Worm (Caenorhabditis elegans): ENCODE measurements around the gene srh-41.
"Not testable (repeated sequence)": the region's sequence is repeated elsewhere in the genome, so short reads cannot be mapped to it uniquely, and the experiment has no call there.

The srh-41 gene

ce11 chrII:14287277-14287676, at the start of gene srh-41:
TSS of gene srh-41 (minus strand) at chrII:14287377.
- TF ChIP-seq T22C8.4 (GFP tag; IDR thresholded peaks at IDR 0.05) (no peak), ref-1 (GFP tag; conservative IDR thresholded peaks at IDR 0.05) (no peak), flt-1 (GFP tag; IDR thresholded peaks at IDR 0.05) (no peak), med-1 (GFP tag; optimal IDR thresholded peaks at IDR 0.05; ENCODE audit: insufficient read depth) (no peak), klf-2 (GFP tag; conservative IDR thresholded peaks at IDR 0.05) (no peak), tab-1 (GFP tag; IDR thresholded peaks at IDR 0.05) (no peak), ztf-29 (GFP tag; IDR thresholded peaks at IDR 0.05) (no peak), cog-1 (tag; optimal IDR thresholded peaks at IDR 0.05) (no peak), ztf-23 (GFP tag; IDR thresholded peaks at IDR 0.05) (no peak)

ce11 chrII:14321225-14321624, 34.0 kb upstream of the srh-41 start:
- TF ChIP-seq ref-1 (GFP tag; conservative IDR thresholded peaks at IDR 0.05): no peak
- peak; percentile 41; the same call in 1 of the 2 replicates for TF ChIP-seq ztf-23 (GFP tag; IDR thresholded peaks at IDR 0.05)
- TF ChIP-seq klf-2 (GFP tag; conservative IDR thresholded peaks at IDR 0.05): no peak
- TF ChIP-seq flt-1 (GFP tag; IDR thresholded peaks at IDR 0.05): 0 out of 2 replicates have a peak, but pooled peaks have one; percentile 53

DNA sequence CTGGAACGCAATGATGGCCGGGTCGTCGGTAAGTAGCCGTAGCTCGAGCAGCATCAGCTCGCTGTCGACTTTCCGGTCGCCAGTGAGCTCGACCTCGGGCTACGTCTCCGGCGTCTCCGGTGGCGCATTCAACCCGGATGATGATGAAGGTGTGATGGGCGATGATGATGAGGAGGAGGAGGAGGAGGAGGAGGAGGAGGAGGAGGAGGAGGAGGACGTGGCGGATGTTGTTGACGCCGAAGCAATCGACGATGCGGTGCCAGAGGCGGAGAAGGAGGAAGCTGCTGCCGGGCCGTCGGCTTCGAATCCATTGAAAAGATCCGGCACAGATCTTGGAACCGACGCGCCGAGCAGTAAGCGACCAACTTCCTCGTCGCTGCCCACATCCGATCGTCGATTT, 32.0 kb upstream of the srh-41 start:
- TF ChIP-seq ref-1 (GFP tag; conservative IDR thresholded peaks at IDR 0.05): no peak
- TF ChIP-seq cog-1 (tag; optimal IDR thresholded peaks at IDR 0.05): no peak
- no peak for TF ChIP-seq ztf-29 (GFP tag; IDR thresholded peaks at IDR 0.05)
- no peak for TF ChIP-seq klf-2 (GFP tag; conservative IDR thresholded peaks at IDR 0.05)
- no peak for TF ChIP-seq tab-1 (GFP tag; IDR thresholded peaks at IDR 0.05)
- TF ChIP-seq med-1 (GFP tag; optimal IDR thresholded peaks at IDR 0.05; ENCODE audit: insufficient read depth): no peak
- no peak for TF ChIP-seq flt-1 (GFP tag; IDR thresholded peaks at IDR 0.05)
- no peak for TF ChIP-seq T22C8.4 (GFP tag; IDR thresholded peaks at IDR 0.05)

- no peak for TF ChIP-seq T22C8.4 (GFP tag; IDR thresholded peaks at IDR 0.05)
- TF ChIP-seq ref-1 (GFP tag; conservative IDR thresholded peaks at IDR 0.05): no peak
- TF ChIP-seq med-1 (GFP tag; optimal IDR thresholded peaks at IDR 0.05; ENCODE audit: insufficient read depth): no peak
- TF ChIP-seq ztf-23 (GFP tag; IDR thresholded peaks at IDR 0.05): no peak
- no peak for TF ChIP-seq tab-1 (GFP tag; IDR thresholded peaks at IDR 0.05)
- TF ChIP-seq cog-1 (tag; optimal IDR thresholded peaks at IDR 0.05): no peak
- TF ChIP-seq ztf-29 (GFP tag; IDR thresholded peaks at IDR 0.05): no peak
- no peak for TF ChIP-seq flt-1 (GFP tag; IDR thresholded peaks at IDR 0.05)
- no peak for TF ChIP-seq klf-2 (GFP tag; conservative IDR thresholded peaks at IDR 0.05)
Observed at ce11 chrII:14318027-14318426, 30.9 kb upstream of the srh-41 start, which contains the start of gene Y54G11A.14. TSS of gene Y54G11A.14 (plus strand) at chrII:14318158.

- no peak for TF ChIP-seq ztf-23 (GFP tag; IDR thresholded peaks at IDR 0.05)
Observed at ce11 chrII:14312182-14312581, 25.0 kb upstream of the srh-41 start.

ce11 chrII:14311537-14311936, 24.4 kb upstream of the srh-41 start:
- no peak for TF ChIP-seq flt-1 (GFP tag; IDR thresholded peaks at IDR 0.05)

ce11 chrII:14310729-14311388, 23.7 kb upstream of the srh-41 start, which contains the start of gene ctl-3:
TSS of gene ctl-3 (minus strand) at chrII:14310779.
- TF ChIP-seq tab-1 (GFP tag; IDR thresholded peaks at IDR 0.05) (no peak), flt-1 (GFP tag; IDR thresholded peaks at IDR 0.05) (no peak), cog-1 (tag; optimal IDR thresholded peaks at IDR 0.05) (no peak), ztf-23 (GFP tag; IDR thresholded peaks at IDR 0.05) (no peak), ref-1 (GFP tag; conservative IDR thresholded peaks at IDR 0.05) (no peak), ztf-29 (GFP tag; IDR thresholded peaks at IDR 0.05) (no peak), klf-2 (GFP tag; conservative IDR thresholded peaks at IDR 0.05) (no peak), med-1 (GFP tag; optimal IDR thresholded peaks at IDR 0.05; ENCODE audit: insufficient read depth) (no peak), T22C8.4 (GFP tag; IDR thresholded peaks at IDR 0.05) (no peak)

DNA sequence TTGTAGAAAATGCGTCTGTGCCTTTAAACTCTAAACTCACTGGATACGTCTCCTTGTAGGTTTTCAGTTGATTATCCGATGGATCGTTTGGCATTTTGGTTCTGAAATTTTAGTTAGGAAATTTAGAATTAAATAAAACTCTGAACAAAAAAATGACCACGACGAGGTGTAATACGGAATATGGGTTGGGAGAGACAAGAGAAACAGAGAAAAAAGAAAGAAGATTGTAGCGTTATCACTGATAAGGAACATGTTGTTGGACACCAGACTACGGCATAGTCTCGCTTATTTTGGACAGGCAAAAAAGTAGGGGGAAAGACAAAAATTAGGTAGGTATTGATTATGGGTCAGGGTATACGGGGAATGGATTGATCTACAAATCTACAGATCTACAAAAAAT, 19.0 kb upstream of the srh-41 start, which contains the start of gene ctl-1:
Gene ctl-1 (minus strand): TSS at position 101 of the 400 bp plus-strand sequence.
- not testable (repeated sequence) for TF ChIP-seq tab-1, flt-1, T22C8.4 (GFP tag; IDR thresholded peaks at IDR 0.05)

DNA sequence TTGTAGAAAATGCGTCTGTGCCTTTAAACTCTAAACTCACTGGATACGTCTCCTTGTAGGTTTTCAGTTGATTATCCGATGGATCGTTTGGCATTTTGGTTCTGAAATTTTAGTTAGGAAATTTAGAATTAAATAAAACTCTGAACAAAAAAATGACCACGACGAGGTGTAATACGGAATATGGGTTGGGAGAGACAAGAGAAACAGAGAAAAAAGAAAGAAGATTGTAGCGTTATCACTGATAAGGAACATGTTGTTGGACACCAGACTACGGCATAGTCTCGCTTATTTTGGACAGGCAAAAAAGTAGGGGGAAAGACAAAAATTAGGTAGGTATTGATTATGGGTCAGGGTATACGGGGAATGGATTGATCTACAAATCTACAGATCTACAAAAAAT, 14.8 kb upstream of the srh-41 start, which contains the start of gene ctl-2:
Gene ctl-2 (minus strand): TSS at position 101 of the 400 bp plus-strand sequence.
- TF ChIP-seq klf-2 (GFP tag; conservative IDR thresholded peaks at IDR 0.05); T22C8.4 (GFP tag; IDR thresholded peaks at IDR 0.05); cog-1 (tag; optimal IDR thresholded peaks at IDR 0.05): not testable (repeated sequence)

DNA sequence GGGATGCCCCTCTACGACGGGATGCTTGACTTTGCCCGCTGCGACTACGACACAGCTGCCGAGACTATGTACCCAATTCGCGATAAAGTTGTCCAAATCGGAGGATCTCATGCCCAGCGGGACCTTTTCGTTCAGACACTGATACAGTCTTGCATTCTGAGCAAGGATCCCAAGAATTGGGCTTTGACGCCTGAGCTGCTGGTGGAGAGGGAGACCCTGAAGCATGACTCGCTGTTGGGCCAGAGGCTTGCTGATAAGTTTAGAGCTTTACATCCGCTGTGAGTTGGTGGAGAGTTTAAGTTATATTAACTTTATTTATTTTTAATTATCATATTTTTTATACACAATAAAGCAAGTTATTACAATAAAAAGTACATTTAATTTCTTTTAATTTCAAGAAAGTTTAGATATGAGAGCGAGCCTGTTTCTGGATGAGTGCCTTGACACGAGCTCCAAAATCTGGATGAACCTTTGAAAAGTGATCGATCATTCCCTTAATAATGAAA, 12.1 kb upstream of the srh-41 start:
- no peak for TF ChIP-seq ztf-29 (GFP tag; IDR thresholded peaks at IDR 0.05)
- no peak for TF ChIP-seq tab-1 (GFP tag; IDR thresholded peaks at IDR 0.05)
- no peak for TF ChIP-seq T22C8.4 (GFP tag; IDR thresholded peaks at IDR 0.05)
- TF ChIP-seq ztf-23 (GFP tag; IDR thresholded peaks at IDR 0.05): no peak
- TF ChIP-seq med-1 (GFP tag; optimal IDR thresholded peaks at IDR 0.05; ENCODE audit: insufficient read depth): no peak
- TF ChIP-seq klf-2 (GFP tag; conservative IDR thresholded peaks at IDR 0.05): no peak

DNA sequence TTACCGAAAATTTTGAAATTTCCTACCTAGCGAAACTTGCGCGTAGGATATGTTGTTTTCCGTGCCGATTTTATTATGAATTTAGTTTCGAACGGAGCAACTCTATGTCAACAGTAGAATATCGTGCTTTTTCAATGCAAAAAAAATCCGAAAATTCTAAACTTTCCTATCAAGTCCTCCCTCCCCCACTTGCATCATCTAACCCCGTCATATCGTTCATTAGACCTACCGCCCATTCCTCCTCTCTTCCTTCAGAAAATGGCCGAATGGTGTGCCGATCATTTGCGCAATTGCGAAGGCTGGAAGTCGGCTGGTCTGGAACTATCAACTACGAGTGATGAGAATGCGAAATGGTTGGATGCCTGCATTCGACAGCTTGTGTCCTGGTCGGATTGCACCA, 9.9 kb upstream of the srh-41 start, which contains the start of gene Y54G11A.7:
Gene Y54G11A.7 (plus strand): TSS at position 256 of the 400 bp plus-strand sequence.
- not testable (repeated sequence) for TF ChIP-seq ref-1 (GFP tag; conservative IDR thresholded peaks at IDR 0.05); ztf-23 (GFP tag; IDR thresholded peaks at IDR 0.05); klf-2 (GFP tag; conservative IDR thresholded peaks at IDR 0.05)
